Fruit fly (Drosophila melanogaster) whole organism: ENCODE results near the gene Gr77a.

Source experiments
- CG8478 ChIP-seq: fragments of >200 bp; optimal IDR thresholded peaks from 2 replicates; lab custom pipeline; 2018; ENCODE audit warnings: inconsistent platforms
- Dll ChIP-seq: fragments of >200 bp; optimal IDR thresholded peaks from 2 replicates; lab custom pipeline; 2017
- EcR ChIP-seq, 2 experiments: fragments of >200 bp; optimal IDR thresholded peaks; 2 replicates each; lab custom pipeline; 2017; ENCODE audit warnings: missing biosample characterization in 2 of 2, missing genetic modification characterization in 2 of 2, missing genetic modification reagents in 2 of 2
- pan ChIP-seq: fragments of >200 bp; optimal IDR thresholded peaks from 2 replicates; lab custom pipeline; 2017
- psq ChIP-seq: fragments of >200 bp; optimal IDR thresholded peaks from 2 replicates; lab custom pipeline; 2017
- usp ChIP-seq: fragments of >200 bp; optimal IDR thresholded peaks from 2 replicates; lab custom pipeline; 2017; ENCODE audit warnings: missing biosample characterization, missing genetic modification characterization, mixed read lengths

Gene Gr77a

DNA sequence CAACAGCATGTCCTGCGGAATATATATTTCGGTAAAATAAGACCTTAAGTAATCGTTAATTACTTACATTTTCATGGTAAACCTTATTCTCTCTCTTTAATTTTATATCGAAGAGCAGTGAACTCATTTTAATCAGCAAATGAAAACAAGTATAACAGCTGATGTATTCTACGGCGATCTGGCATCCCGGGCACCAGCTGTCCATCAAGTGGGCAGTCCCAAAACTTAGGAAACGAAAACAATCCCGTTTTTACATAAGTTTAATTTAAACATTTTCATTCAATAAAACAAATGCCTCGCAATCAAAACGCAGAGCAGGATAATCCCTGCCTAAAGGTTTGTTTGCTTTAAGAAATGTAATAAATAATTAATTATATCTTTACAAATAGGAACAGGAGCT, 30.1 kb upstream of the Gr77a start, which contains the start of the genes CG4074 and CG4186:
CG4074 (minus strand) TSS at position 151 of the 400 bp plus-strand sequence.
CG4186 (plus strand) TSS at position 237 of the 400 bp plus-strand sequence.
- no peak for TF ChIP-seq CG8478 (lab: Kevin White, UChicago)
- no peak for TF ChIP-seq EcR (GFP tag; optimal IDR thresholded peaks at IDR 0.05; lab: Kevin White, UChicago)
- TF ChIP-seq usp (GFP tag; lab: Kevin White, UChicago), result no peak
- no peak for TF ChIP-seq psq
- no peak for TF ChIP-seq pan (lab: Kevin White, UChicago)
- TF ChIP-seq Dll (lab: Kevin White, UChicago), result no peak

DNA sequence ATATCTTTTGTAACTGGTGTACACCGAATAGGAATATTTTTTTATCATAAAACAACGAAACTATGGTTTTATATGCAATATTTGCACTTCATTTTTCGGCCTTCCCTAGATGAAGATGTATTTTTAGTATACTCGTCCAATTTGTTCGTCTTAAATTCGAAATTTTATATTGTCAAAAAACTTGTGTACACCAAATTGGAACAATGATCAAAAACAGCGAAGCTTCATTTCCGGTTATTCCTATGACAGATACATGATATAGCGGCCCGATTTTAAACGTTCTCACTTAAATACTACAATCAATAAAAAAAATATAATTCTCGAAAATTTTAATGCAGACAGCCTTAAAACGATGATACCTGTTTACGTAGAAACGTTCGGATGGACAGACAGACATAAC, 28.0 kb upstream of the Gr77a start:
- no peak for TF ChIP-seq Dll (lab: Kevin White, UChicago)
- no peak for TF ChIP-seq usp (GFP tag; lab: Kevin White, UChicago)
- TF ChIP-seq psq, result no peak
- TF ChIP-seq EcR (GFP tag; optimal IDR thresholded peaks at IDR 0.05; lab: Kevin White, UChicago), result no peak
- no peak for TF ChIP-seq pan (lab: Kevin White, UChicago)
- no peak for TF ChIP-seq CG8478 (lab: Kevin White, UChicago)

DNA sequence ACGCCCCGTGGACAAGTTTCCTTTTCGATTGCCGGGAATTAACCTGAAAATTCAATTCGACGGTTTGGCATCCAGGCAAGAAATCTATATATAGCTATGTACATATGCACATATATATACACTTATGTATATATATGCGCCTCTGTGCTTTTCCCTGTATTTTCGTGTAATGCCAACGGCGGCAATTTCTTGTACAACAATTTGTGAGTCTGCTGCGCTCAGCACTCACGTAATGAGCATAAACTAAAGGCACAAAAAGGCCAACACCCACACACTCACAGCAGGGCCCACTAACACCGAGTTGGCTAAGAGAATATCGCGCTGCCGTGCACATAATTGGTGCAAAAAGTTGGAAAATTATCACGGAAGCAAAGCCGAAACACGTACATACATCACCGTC, 22.3 kb upstream of the Gr77a start:
- no peak for TF ChIP-seq EcR (GFP tag; optimal IDR thresholded peaks at IDR 0.05; lab: Kevin White, UChicago)
- TF ChIP-seq psq, result no peak
- TF ChIP-seq pan (lab: Kevin White, UChicago), result no peak
- no peak for TF ChIP-seq usp (GFP tag; lab: Kevin White, UChicago)
- TF ChIP-seq Dll (lab: Kevin White, UChicago), result no peak
- no peak for TF ChIP-seq CG8478 (lab: Kevin White, UChicago)

- no peak for TF ChIP-seq EcR (GFP tag; optimal IDR thresholded peaks at IDR 0.05; lab: Kevin White, UChicago)
- no peak for TF ChIP-seq psq
- no peak for TF ChIP-seq usp (GFP tag; lab: Kevin White, UChicago)
- TF ChIP-seq pan (lab: Kevin White, UChicago), result no peak
- TF ChIP-seq CG8478 (lab: Kevin White, UChicago), result no peak
- TF ChIP-seq Dll (lab: Kevin White, UChicago), result no peak
These were observed 19.4 kb upstream of the Gr77a start, which contains the start of gene CG43251 for dm6 chr3L:20758583-20758982. Gene CG43251 (plus strand): TSS chr3L:20758883.

DNA sequence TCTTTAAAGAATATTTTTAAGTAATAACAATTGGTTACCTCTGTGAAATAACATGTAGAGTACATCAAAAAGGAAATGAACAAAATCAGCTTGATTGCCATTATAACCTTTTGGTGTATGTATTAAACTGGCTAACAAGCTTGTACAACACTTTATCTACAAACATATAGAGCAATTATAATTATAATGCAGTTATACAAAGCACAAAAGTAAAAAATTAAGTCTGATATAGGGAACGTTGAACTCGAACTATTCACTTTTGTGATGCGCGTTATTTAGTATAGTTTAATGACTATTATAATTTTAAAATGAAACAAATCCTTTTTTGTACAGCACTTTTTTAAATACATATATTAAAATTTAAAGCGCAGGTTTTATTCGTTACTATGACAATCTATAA, 16.4 kb upstream of the Gr77a start, which contains the start of gene CG33912:
CG33912 (minus strand) TSS at position 101 of the 400 bp plus-strand sequence.
- TF ChIP-seq Dll (lab: Kevin White, UChicago) (no peak), usp (GFP tag; lab: Kevin White, UChicago) (no peak)

DNA sequence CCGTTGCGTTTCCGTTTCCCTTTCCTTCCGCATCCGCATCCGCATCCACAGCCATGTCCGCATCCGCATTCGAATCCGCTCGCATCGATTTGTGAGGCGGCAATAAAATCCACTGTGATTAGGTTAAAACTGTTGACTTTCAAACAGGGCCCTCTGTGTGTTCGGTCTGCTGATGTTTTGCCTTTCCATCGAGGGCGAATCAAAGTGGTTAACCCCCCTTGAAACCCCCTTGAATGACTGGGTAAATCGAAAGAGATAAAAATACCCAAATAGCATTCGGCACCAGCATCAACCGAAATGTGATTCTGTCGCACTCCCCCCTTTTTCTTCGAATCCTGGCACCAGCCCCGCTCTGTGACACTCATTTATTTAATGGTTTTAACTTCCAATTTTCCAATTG, 13.7 kb upstream of the Gr77a start:
- TF ChIP-seq psq (no peak), Dll (lab: Kevin White, UChicago) (no peak), EcR (GFP tag; optimal IDR thresholded peaks at IDR 0.05; lab: Kevin White, UChicago) (no peak), CG8478 (lab: Kevin White, UChicago) (no peak), pan (lab: Kevin White, UChicago) (no peak), usp (GFP tag; lab: Kevin White, UChicago) (no peak)

dm6 chr3L:20750391-20750790, 11.2 kb upstream of the Gr77a start:
- TF ChIP-seq CG8478 (lab: Kevin White, UChicago) (no peak), usp (GFP tag; lab: Kevin White, UChicago) (no peak), Dll (lab: Kevin White, UChicago) (no peak), psq (no peak), EcR (GFP tag; optimal IDR thresholded peaks at IDR 0.05; lab: Kevin White, UChicago) (no peak), pan (lab: Kevin White, UChicago) (no peak)

- no peak for TF ChIP-seq CG8478 (lab: Kevin White, UChicago)
- TF ChIP-seq Dll (lab: Kevin White, UChicago), result no peak
- no peak for TF ChIP-seq usp (GFP tag; lab: Kevin White, UChicago)
- TF ChIP-seq psq, result no peak
- no peak for TF ChIP-seq pan (lab: Kevin White, UChicago)
These were observed 9.3 kb upstream of the Gr77a start for dm6 chr3L:20748577-20748976.

dm6 chr3L:20747299-20747925, 8.2 kb upstream of the Gr77a start:
- TF ChIP-seq Dll (lab: Kevin White, UChicago) (no peak), EcR (GFP tag; optimal IDR thresholded peaks at IDR 0.05; lab: Kevin White, UChicago) (no peak), CG8478 (lab: Kevin White, UChicago) (no peak), psq (no peak), pan (lab: Kevin White, UChicago) (no peak), usp (GFP tag; lab: Kevin White, UChicago) (no peak)

- TF ChIP-seq Dll (lab: Kevin White, UChicago) (no peak), usp (GFP tag; lab: Kevin White, UChicago) (no peak), CG8478 (lab: Kevin White, UChicago) (no peak), pan (lab: Kevin White, UChicago) (no peak), psq (no peak), EcR (GFP tag; optimal IDR thresholded peaks at IDR 0.05; lab: Kevin White, UChicago) (no peak)
These were observed 1.9 kb downstream of the Gr77a start for dm6 chr3L:20737346-20737745.

DNA sequence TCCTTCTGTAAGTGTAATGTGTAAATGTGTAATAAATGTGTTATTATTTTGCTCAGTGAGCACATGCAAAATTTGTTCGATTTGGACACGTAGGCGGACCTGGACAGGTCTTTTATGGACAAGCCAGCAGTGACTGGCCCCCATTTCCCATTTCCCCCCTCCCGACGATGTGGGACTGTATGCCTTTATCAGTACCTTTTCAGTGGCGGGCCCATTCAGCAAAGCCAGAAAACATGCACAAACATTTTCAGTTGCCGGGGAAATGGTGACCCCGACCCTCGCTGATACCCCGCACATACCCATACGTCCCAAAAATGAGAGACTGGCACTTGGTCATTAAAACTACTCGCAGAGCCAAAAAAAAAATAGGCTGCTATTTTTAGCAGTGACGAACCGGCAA, 3.0 kb downstream of the Gr77a start:
- no peak for TF ChIP-seq usp (GFP tag; lab: Kevin White, UChicago)
- TF ChIP-seq CG8478 (lab: Kevin White, UChicago), result no peak
- TF ChIP-seq psq, result no peak
- TF ChIP-seq Dll (lab: Kevin White, UChicago), result no peak
- TF ChIP-seq pan (lab: Kevin White, UChicago), result no peak
- TF ChIP-seq EcR (GFP tag; optimal IDR thresholded peaks at IDR 0.05; lab: Kevin White, UChicago), result no peak

dm6 chr3L:20734258-20734624, 5.0 kb downstream of the Gr77a start:
- no peak for TF ChIP-seq Dll (lab: Kevin White, UChicago)
- TF ChIP-seq CG8478 (lab: Kevin White, UChicago), result no peak
- TF ChIP-seq EcR (GFP tag; optimal IDR thresholded peaks at IDR 0.05; lab: Kevin White, UChicago), result no peak
- no peak for TF ChIP-seq psq
- no peak for TF ChIP-seq pan (lab: Kevin White, UChicago)
- TF ChIP-seq usp (GFP tag; lab: Kevin White, UChicago), result no peak
